Worm (Caenorhabditis elegans) whole organism, mixed stage, embryonic: Measurements from ENCODE around the gene hpk-1.

Experiments used
- M03D4.4 ChIP-seq: sonication (generic microtip); optimal IDR thresholded peaks from 2 replicates; lab custom pipeline; 2017; ENCODE audit warnings: mild to moderate bottlenecking, missing genetic modification characterization, missing compliant biosample characterization
- bed-3 ChIP-seq: fragments of 200-800 bp; sonication (Bioruptor generic); optimal IDR thresholded peaks from 3 replicates; lab custom pipeline; 2018; ENCODE audit warnings: mild to moderate bottlenecking, missing genetic modification characterization, moderate library complexity, missing compliant biosample characterization
- blmp-1 ChIP-seq: fragments of 150-350 bp; optimal IDR thresholded peaks from 2 replicates; lab custom pipeline; 2014; ENCODE audit warnings: missing biosample characterization, missing genetic modification characterization
- ceh-39 ChIP-seq: fragments of 150-350 bp; optimal IDR thresholded peaks from 2 replicates; lab custom pipeline; 2014; ENCODE audit warnings: missing biosample characterization, missing genetic modification characterization
- ceh-43 ChIP-seq: fragments of 200-800 bp; sonication (Bioruptor generic); optimal IDR thresholded peaks from 2 replicates; lab custom pipeline; 2018; ENCODE audit warnings: mild to moderate bottlenecking, missing genetic modification characterization, moderate library complexity, missing compliant biosample characterization
- ceh-83 ChIP-seq: fragments of 200-800 bp; sonication (Bioruptor generic); optimal IDR thresholded peaks from 2 replicates; lab custom pipeline; 2018; ENCODE audit warnings: mild to moderate bottlenecking, missing genetic modification characterization, missing compliant biosample characterization
- ces-1 ChIP-seq: fragments of 150-350 bp; optimal IDR thresholded peaks from 2 replicates; lab custom pipeline; 2014; ENCODE audit warnings: missing biosample characterization, missing genetic modification reagents, missing genetic modification characterization
- cnd-1 ChIP-seq: fragments of 200-800 bp; sonication (Bioruptor generic); optimal IDR thresholded peaks from 2 replicates; lab custom pipeline; 2018; ENCODE audit warnings: mild to moderate bottlenecking, missing genetic modification characterization, missing compliant biosample characterization
- drap-1 ChIP-seq: fragments of 200-800 bp; sonication (Bioruptor generic); optimal IDR thresholded peaks from 3 replicates; lab custom pipeline; 2018; ENCODE audit warnings: mild to moderate bottlenecking, missing genetic modification characterization, missing compliant biosample characterization
- elt-1 ChIP-seq: sonication (generic microtip); optimal IDR thresholded peaks from 2 replicates; lab custom pipeline; 2017; ENCODE audit warnings: missing genetic modification characterization, mild to moderate bottlenecking, missing compliant biosample characterization, antibody characterized with exemption, moderate library complexity, borderline replicate concordance; ENCODE audit not compliant: insufficient read depth
- elt-3 ChIP-seq: fragments of 150-350 bp; optimal IDR thresholded peaks from 2 replicates; lab custom pipeline; 2014; ENCODE audit warnings: missing biosample characterization, missing genetic modification characterization
- flh-1 ChIP-seq: fragments of 200-800 bp; sonication (Bioruptor generic); optimal IDR thresholded peaks from 2 replicates; lab custom pipeline; 2018; ENCODE audit warnings: mild to moderate bottlenecking, missing genetic modification characterization, moderate library complexity, missing compliant biosample characterization
- ham-2 ChIP-seq: fragments of 200-800 bp; sonication (Bioruptor generic); optimal IDR thresholded peaks from 2 replicates; lab custom pipeline; 2018; ENCODE audit warnings: mild to moderate bottlenecking, missing genetic modification characterization, missing compliant biosample characterization
- hlh-1 ChIP-seq: fragments of 150-350 bp; optimal IDR thresholded peaks from 2 replicates; lab custom pipeline; 2014; ENCODE audit warnings: missing biosample characterization, missing genetic modification reagents, missing genetic modification characterization
- lin-13 ChIP-seq: fragments of 150-350 bp; optimal IDR thresholded peaks from 2 replicates; lab custom pipeline; 2014; ENCODE audit warnings: missing biosample characterization, missing genetic modification characterization
- lin-32 ChIP-seq: fragments of 200-800 bp; sonication (Bioruptor generic); optimal IDR thresholded peaks from 2 replicates; lab custom pipeline; 2018; ENCODE audit warnings: mild to moderate bottlenecking, missing genetic modification characterization, missing compliant biosample characterization
- lsy-2 ChIP-seq: fragments of 150-350 bp; optimal IDR thresholded peaks from 2 replicates; lab custom pipeline; 2014; ENCODE audit warnings: missing biosample characterization, missing genetic modification characterization
- mab-5 ChIP-seq: fragments of 150-350 bp; optimal IDR thresholded peaks from 2 replicates; lab custom pipeline; 2014; ENCODE audit warnings: missing biosample characterization, missing genetic modification characterization
- mep-1 ChIP-seq: fragments of 150-350 bp; optimal IDR thresholded peaks from 2 replicates; lab custom pipeline; 2017; ENCODE audit warnings: missing biosample characterization, missing genetic modification reagents, missing genetic modification characterization, inconsistent platforms
- mls-2 ChIP-seq: sonication (generic microtip); optimal IDR thresholded peaks from 2 replicates; lab custom pipeline; 2016; ENCODE audit warnings: mild to moderate bottlenecking, missing genetic modification characterization, moderate library complexity, missing compliant biosample characterization
- nhr-12 ChIP-seq: fragments of 150-350 bp; optimal IDR thresholded peaks from 2 replicates; lab custom pipeline; 2014; ENCODE audit warnings: missing biosample characterization, missing genetic modification characterization
- nhr-2 ChIP-seq: fragments of 150-350 bp; optimal IDR thresholded peaks from 2 replicates; lab custom pipeline; 2014; ENCODE audit warnings: missing biosample characterization, missing genetic modification characterization
- nhr-237 ChIP-seq: fragments of 150-350 bp; optimal IDR thresholded peaks from 2 replicates; lab custom pipeline; 2014; ENCODE audit warnings: missing biosample characterization, missing genetic modification characterization
- nhr-28 ChIP-seq: fragments of 150-350 bp; optimal IDR thresholded peaks from 2 replicates; lab custom pipeline; 2014; ENCODE audit warnings: missing biosample characterization, missing genetic modification characterization
- nhr-76 ChIP-seq: sonication (generic microtip); optimal IDR thresholded peaks from 2 replicates; lab custom pipeline; 2017; ENCODE audit warnings: missing biosample characterization, missing genetic modification characterization
- pha-4 ChIP-seq: fragments of 150-350 bp; optimal IDR thresholded peaks from 2 replicates; lab custom pipeline; 2018; ENCODE audit warnings: missing biosample characterization, missing genetic modification reagents, missing genetic modification characterization
- sem-2 ChIP-seq: fragments of 200-800 bp; sonication (Bioruptor generic); optimal IDR thresholded peaks from 2 replicates; lab custom pipeline; 2018; ENCODE audit warnings: mild to moderate bottlenecking, missing genetic modification characterization, missing compliant biosample characterization
- snpc-4 ChIP-seq: fragments of 150-350 bp; optimal IDR thresholded peaks from 2 replicates; lab custom pipeline; 2014; ENCODE audit warnings: missing biosample characterization, missing genetic modification characterization
- sptf-1 ChIP-seq: sonication (generic microtip); optimal IDR thresholded peaks from 2 replicates; lab custom pipeline; 2017; ENCODE audit warnings: mild to moderate bottlenecking, missing genetic modification characterization, moderate library complexity, missing compliant biosample characterization
- tbx-8 ChIP-seq: fragments of 200-800 bp; sonication (Bioruptor generic); optimal IDR thresholded peaks from 2 replicates; lab custom pipeline; 2018; ENCODE audit warnings: mild to moderate bottlenecking, missing genetic modification characterization, moderate library complexity, missing compliant biosample characterization
- unc-120 ChIP-seq: sonication (generic microtip); optimal IDR thresholded peaks from 2 replicates; lab custom pipeline; 2017; ENCODE audit warnings: missing genetic modification characterization, missing compliant biosample characterization; ENCODE audit not compliant: poor library complexity, severe bottlenecking
- unc-39 ChIP-seq: fragments of 150-350 bp; optimal IDR thresholded peaks from 2 replicates; lab custom pipeline; 2014; ENCODE audit warnings: missing biosample characterization, missing genetic modification characterization
- unc-62 ChIP-seq: fragments of 150-350 bp; optimal IDR thresholded peaks from 2 replicates; lab custom pipeline; 2014; ENCODE audit warnings: missing biosample characterization, missing genetic modification reagents, missing genetic modification characterization
- zip-8 ChIP-seq: fragments of 150-350 bp; optimal IDR thresholded peaks from 2 replicates; lab custom pipeline; 2014; ENCODE audit warnings: missing biosample characterization, missing genetic modification characterization
- ztf-11 ChIP-seq: fragments of 150-350 bp; optimal IDR thresholded peaks from 2 replicates; lab custom pipeline; 2014; ENCODE audit warnings: missing biosample characterization, missing genetic modification characterization

Gene hpk-1

ce11 chrX:4222200-4222599 lies 5.1 kb upstream of the hpk-1 start:
- TF ChIP-seq mab-5 (tag; lab: Kevin White, UChicago) (no peak), lsy-2 (tag; lab: Kevin White, UChicago) (peak; percentile 72), mls-2 (tag; lab: Kevin White, UChicago) (no peak), nhr-237 (tag; lab: Kevin White, UChicago) (no peak), M03D4.4 (tag; lab: Kevin White, UChicago) (no peak), unc-120 (peak; percentile 20)
- TF ChIP-seq, all 35 proteins: peak for 2

- TF ChIP-seq snpc-4 (tag; lab: Kevin White, UChicago) (no peak), cnd-1 (tag; lab: Kevin White, UChicago) (no peak), pha-4 (no peak), hlh-1 (tag; lab: Kevin White, UChicago) (no peak)
These were observed 2.4 kb upstream of the hpk-1 start for ce11 chrX:4219487-4219886.

ce11 chrX:4218174-4218573 lies 1.1 kb upstream of the hpk-1 start, which contains the start of gene W01H2.2:
Gene W01H2.2 (minus strand): TSS chrX:4218458.
- TF ChIP-seq lin-32 (no peak), flh-1 (GFP tag; lab: Kevin White, UChicago) (no peak), nhr-76 (no peak), zip-8 (no peak), unc-120 (no peak), bed-3 (GFP tag; lab: Kevin White, UChicago) (no peak)

- TF ChIP-seq zip-8 (no peak), snpc-4 (tag; lab: Kevin White, UChicago) (no peak), elt-1 (tag; lab: Kevin White, UChicago) (no peak), mep-1 (tag; lab: Kevin White, UChicago) (no peak), nhr-2 (tag; lab: Kevin White, UChicago) (no peak)
- TF ChIP-seq, all 35 proteins: peak for 0
These were observed 1.5 kb downstream of the hpk-1 start for ce11 chrX:4215500-4216107.

ce11 chrX:4214643-4215042 lies 2.4 kb downstream of the hpk-1 start:
- TF ChIP-seq ceh-83 (GFP tag; lab: Kevin White, UChicago) = no peak
- peak; percentile 30 for TF ChIP-seq ces-1 (GFP tag; lab: Kevin White, UChicago)
- TF ChIP-seq ceh-43 (GFP tag; lab: Kevin White, UChicago) = no peak

- TF ChIP-seq flh-1 (GFP tag; lab: Kevin White, UChicago) (no peak), lsy-2 (tag; lab: Kevin White, UChicago) (peak; percentile 91), ceh-39 (tag; lab: Kevin White, UChicago) (peak; percentile 95), nhr-237 (tag; lab: Kevin White, UChicago) (peak; percentile 99), snpc-4 (tag; lab: Kevin White, UChicago) (no peak), cnd-1 (tag; lab: Kevin White, UChicago) (peak; percentile 92), elt-1 (tag; lab: Kevin White, UChicago) (peak; percentile 2), unc-62 (GFP tag; lab: Kevin White, UChicago) (peak; percentile 90), lin-13 (tag; lab: Kevin White, UChicago) (peak; percentile 86), unc-120 (peak; percentile 83), lin-32 (peak; percentile 45), mab-5 (tag; lab: Kevin White, UChicago) (peak; percentile 90), elt-3 (tag; lab: Kevin White, UChicago) (peak; percentile 94), drap-1 (GFP tag; lab: Kevin White, UChicago) (peak; percentile 95), ceh-83 (GFP tag; lab: Kevin White, UChicago) (peak; percentile 64), sem-2 (GFP tag; lab: Kevin White, UChicago) (no peak), tbx-8 (GFP tag; lab: Kevin White, UChicago) (peak; percentile 66), blmp-1 (tag; lab: Kevin White, UChicago) (peak; percentile 67), mls-2 (tag; lab: Kevin White, UChicago) (peak; percentile 91), unc-39 (tag; lab: Kevin White, UChicago) (peak; percentile 89), nhr-2 (tag; lab: Kevin White, UChicago) (peak; percentile 70), sptf-1 (tag; lab: Kevin White, UChicago) (peak; percentile 92), ztf-11 (tag; lab: Kevin White, UChicago) (peak; percentile 99), nhr-28 (tag; lab: Kevin White, UChicago) (peak; percentile 71), hlh-1 (tag; lab: Kevin White, UChicago) (peak; percentile 94), nhr-76 (no peak), zip-8 (no peak), nhr-12 (tag; lab: Kevin White, UChicago) (peak; percentile 98), bed-3 (GFP tag; lab: Kevin White, UChicago) (peak; percentile 37), M03D4.4 (tag; lab: Kevin White, UChicago) (peak; percentile 80), mep-1 (tag; lab: Kevin White, UChicago) (peak; percentile 98), ces-1 (GFP tag; lab: Kevin White, UChicago) (peak; percentile 97), ham-2 (GFP tag; lab: Kevin White, UChicago) (peak; percentile 52), ceh-43 (GFP tag; lab: Kevin White, UChicago) (peak; percentile 22), pha-4 (peak; percentile 96)
These were observed 8.0 kb downstream of the hpk-1 start for ce11 chrX:4209131-4209530.
